Fruit fly (Drosophila melanogaster) whole organism, wandering third instar larva: Measurements from ENCODE around the gene CG34168.

Experiments used
- CG32264 ChIP-seq: fragments of 200-800 bp; sonication (Bioruptor generic); optimal IDR thresholded peaks from 2 replicates; lab custom pipeline; 2016; ENCODE audit warnings: missing biosample characterization, missing genetic modification characterization
- Dif ChIP-seq: fragments of 200-275, 200-300 bp; sonication (Bioruptor generic); optimal IDR thresholded peaks from 2 replicates; lab custom pipeline; 2018; ENCODE audit warnings: missing biosample characterization, missing genetic modification characterization; ENCODE audit not compliant: partially characterized antibody
- Hnf4 ChIP-seq: fragments of 200-800 bp; sonication (Bioruptor generic); optimal IDR thresholded peaks from 2 replicates; lab custom pipeline; 2016; ENCODE audit warnings: missing biosample characterization, mild to moderate bottlenecking, missing genetic modification characterization
- Hr78 ChIP-seq: fragments of >200 bp; optimal IDR thresholded peaks from 2 replicates; lab custom pipeline; 2017; ENCODE audit warnings: missing biosample characterization, missing genetic modification characterization
- Hr83 ChIP-seq: fragments of 200-300 bp; sonication (Bioruptor generic); optimal IDR thresholded peaks from 2 replicates; lab custom pipeline; 2016; ENCODE audit warnings: missing biosample characterization, mild to moderate bottlenecking, missing genetic modification characterization, moderate library complexity; ENCODE audit not compliant: poor library complexity, severe bottlenecking
- Jra ChIP-seq: sonication (Bioruptor generic); optimal IDR thresholded peaks from 2 replicates; lab custom pipeline; 2016; ENCODE audit warnings: missing biosample characterization, missing genetic modification characterization
- N ChIP-seq: fragments of >200 bp; optimal IDR thresholded peaks from 2 replicates; lab custom pipeline; 2018; ENCODE audit warnings: missing biosample characterization, missing external identifiers, missing genetic modification characterization
- OdsH ChIP-seq: fragments of 200-800 bp; sonication (Bioruptor generic); optimal IDR thresholded peaks from 2 replicates; lab custom pipeline; 2016; ENCODE audit warnings: missing biosample characterization, mild to moderate bottlenecking, missing genetic modification characterization
- Vsx2 ChIP-seq: fragments of 200-300, 225-300 bp; sonication (Bioruptor generic); optimal IDR thresholded peaks from 2 replicates; lab custom pipeline; 2018; ENCODE audit warnings: missing biosample characterization, missing genetic modification characterization; ENCODE audit not compliant: partially characterized antibody
- brk ChIP-seq: fragments of 200-800 bp; sonication (Bioruptor generic); optimal IDR thresholded peaks from 2 replicates; lab custom pipeline; 2016; ENCODE audit warnings: missing biosample characterization, mild to moderate bottlenecking, missing genetic modification characterization
- dl ChIP-seq, 2 experiments: fragments of 175-275, 200-275 bp in 1 of 2; fragments of 200-275 bp in 1 of 2; sonication (Bioruptor generic); optimal IDR thresholded peaks; lab custom pipeline; 2018; ENCODE audit warnings: mild to moderate bottlenecking in 2 of 2, missing biosample characterization in 2 of 2, missing genetic modification characterization in 2 of 2, moderate library complexity in 2 of 2; ENCODE audit not compliant: partially characterized antibody in 2 of 2, insufficient read depth in 1 of 2
- ey ChIP-seq: fragments of 200-800 bp; sonication (Bioruptor generic); optimal IDR thresholded peaks from 2 replicates; lab custom pipeline; 2016; ENCODE audit warnings: missing biosample characterization, missing genetic modification characterization
- fru ChIP-seq: fragments of 200-800 bp; sonication (Bioruptor generic); optimal IDR thresholded peaks from 3 replicates; lab custom pipeline; 2016; ENCODE audit warnings: missing biosample characterization, mild to moderate bottlenecking, missing genetic modification characterization
- h ChIP-seq: fragments of 200-800 bp; sonication (Bioruptor generic); optimal IDR thresholded peaks from 3 replicates; lab custom pipeline; 2016; ENCODE audit warnings: missing biosample characterization, mild to moderate bottlenecking, missing genetic modification characterization
- lola ChIP-seq: fragments of >200 bp; optimal IDR thresholded peaks from 2 replicates; lab custom pipeline; 2017; ENCODE audit warnings: missing biosample characterization, missing genetic modification characterization
- pan ChIP-seq: fragments of >200 bp; optimal IDR thresholded peaks from 2 replicates; lab custom pipeline; 2017
- rgr ChIP-seq: fragments of 200-800 bp; sonication (Bioruptor generic); optimal IDR thresholded peaks from 3 replicates; lab custom pipeline; 2016; ENCODE audit warnings: missing biosample characterization, mild to moderate bottlenecking, missing genetic modification characterization
- sv ChIP-seq: fragments of 200-800 bp; sonication (Bioruptor generic); optimal IDR thresholded peaks from 3 replicates; lab custom pipeline; 2016; ENCODE audit warnings: missing biosample characterization, missing genetic modification characterization
- tai ChIP-seq: sonication (Bioruptor generic); optimal IDR thresholded peaks from 2 replicates; lab custom pipeline; 2016; ENCODE audit warnings: missing biosample characterization, missing genetic modification characterization
- woc ChIP-seq: sonication (Bioruptor generic); optimal IDR thresholded peaks from 2 replicates; lab custom pipeline; 2016; ENCODE audit warnings: missing biosample characterization, mild to moderate bottlenecking, missing genetic modification characterization

The CG34168 gene

dm6 chr2L:16135172-16135571 lies at the start of gene CG34168:
Gene CG34168 (minus strand): TSS chr2L:16135272.
- TF ChIP-seq Jra (GFP tag; lab: Kevin White, UChicago) (no peak), dl (GFP tag; optimal IDR thresholded peaks at IDR 0.05; lab: Kevin White, UChicago; ENCODE audit: insufficient read depth in 1 of 2, partially characterized antibody in 2 of 2) (no peak)

DNA sequence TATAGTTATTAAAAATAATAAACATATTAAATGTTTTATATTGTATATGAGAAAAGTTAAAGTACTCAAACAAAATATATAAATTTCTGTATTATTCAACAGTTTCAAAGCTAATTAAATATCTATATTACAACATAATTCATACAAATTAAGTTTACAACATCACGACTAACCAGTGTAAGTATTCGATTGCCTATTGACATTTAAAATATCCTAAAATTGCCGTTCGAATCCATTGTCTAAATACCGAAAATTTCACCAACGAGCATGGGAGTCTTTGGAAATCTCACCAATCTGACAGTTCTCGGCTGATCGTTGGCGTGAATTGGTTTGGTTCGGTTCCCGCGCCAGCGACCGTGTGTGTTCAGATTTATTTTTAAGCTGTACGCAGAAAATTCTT lies 30.5 kb upstream of the CG34168 start, which contains the start of gene Ca-alpha1D:
Gene Ca-alpha1D (plus strand): TSS at position 301 of the 400 bp plus-strand sequence.
- TF ChIP-seq ey (GFP tag; lab: Kevin White, UChicago) (no peak), OdsH (GFP tag; lab: Kevin White, UChicago) (no peak), Vsx2 (GFP tag; lab: Kevin White, UChicago) (no peak), tai (GFP tag; lab: Kevin White, UChicago) (no peak), sv (GFP tag; lab: Kevin White, UChicago) (no peak), pan (lab: Kevin White, UChicago) (no peak), h (GFP tag; lab: Kevin White, UChicago) (no peak), lola (GFP tag; lab: Kevin White, UChicago) (no peak), rgr (GFP tag; lab: Kevin White, UChicago) (no peak)

dm6 chr2L:16133208-16133607 lies 1.9 kb downstream of the CG34168 start, which contains the start of gene CG4892:
Gene CG4892 (plus strand): TSS chr2L:16133508.
- TF ChIP-seq Vsx2 (GFP tag; lab: Kevin White, UChicago): no peak
- TF ChIP-seq Hr83 (GFP tag; lab: Kevin White, UChicago): no peak
- no peak for TF ChIP-seq Dif (GFP tag; lab: Kevin White, UChicago)
- no peak for TF ChIP-seq rgr (GFP tag; lab: Kevin White, UChicago)
- no peak for TF ChIP-seq N (GFP tag; lab: Kevin White, UChicago)
- TF ChIP-seq CG32264: no peak
- TF ChIP-seq woc: no peak
- no peak for TF ChIP-seq pan (lab: Kevin White, UChicago)
- TF ChIP-seq Jra (GFP tag; lab: Kevin White, UChicago): no peak
- no peak for TF ChIP-seq Hr78 (GFP tag; lab: Kevin White, UChicago)
- TF ChIP-seq dl (GFP tag; optimal IDR thresholded peaks at IDR 0.05; lab: Kevin White, UChicago; ENCODE audit: insufficient read depth in 1 of 2, partially characterized antibody in 2 of 2): no peak
- no peak for TF ChIP-seq brk (GFP tag; lab: Kevin White, UChicago)
- TF ChIP-seq tai (GFP tag; lab: Kevin White, UChicago): no peak
- no peak for TF ChIP-seq fru (GFP tag; lab: Kevin White, UChicago)
- no peak for TF ChIP-seq Hnf4 (GFP tag; lab: Kevin White, UChicago)

- TF ChIP-seq h (GFP tag; lab: Kevin White, UChicago) (no peak), OdsH (GFP tag; lab: Kevin White, UChicago) (no peak)
These were observed 40.4 kb downstream of the CG34168 start, which contains the start of gene CG4891 for dm6 chr2L:16094697-16095096. Gene CG4891 (plus strand): TSS chr2L:16094997.
